Worm (Caenorhabditis elegans): ENCODE measurements around the gene fib-1.
A peak's percentile ranks its signal among the peaks of the same experiment; 100 is the strongest.

fib-1 gene

DNA sequence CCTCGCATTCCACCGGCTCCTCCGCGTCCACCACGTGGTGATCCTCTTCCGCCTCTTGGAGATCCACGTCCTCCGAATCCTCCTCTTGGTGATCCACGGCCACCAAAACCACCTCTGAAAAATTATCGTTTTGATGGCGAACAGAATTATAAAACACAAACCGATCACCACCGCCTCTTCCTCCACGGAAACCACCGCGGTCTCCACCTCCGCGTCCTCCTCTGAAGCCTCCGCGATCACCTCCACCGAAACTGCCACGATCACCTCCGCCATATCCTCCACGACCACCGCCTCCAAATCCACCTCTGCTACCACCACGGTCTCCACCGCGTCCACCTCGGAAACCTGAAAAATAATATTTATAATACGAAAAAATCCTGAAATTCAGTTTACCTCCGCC, 487 bp downstream of the fib-1 start:
- TF ChIP-seq ceh-27 (GFP tag; optimal IDR thresholded peaks at IDR 0.05) (no peak), sptf-2 (GFP tag; optimal IDR thresholded peaks at IDR 0.05) (peak; percentile 2), Y53G8AR.9 (GFP tag; conservative IDR thresholded peaks at IDR 0.05) (no peak), ZK185.1 (tag; optimal IDR thresholded peaks at IDR 0.05; ENCODE audit: poor library complexity, severe bottlenecking) (no peak), ztf-26 (tag; optimal IDR thresholded peaks at IDR 0.05) (no peak), attf-6 (GFP tag; IDR thresholded peaks at IDR 0.05) (peak; percentile 35; the same call in 1 of the 2 replicates), hsf-1 (GFP tag; IDR thresholded peaks at IDR 0.05) (peak; percentile 5; the same call in 1 of the 2 replicates), ceh-79 (tag; optimal IDR thresholded peaks at IDR 0.05) (no peak), zfh-2 (GFP tag; conservative IDR thresholded peaks at IDR 0.05) (peak; percentile 87), attf-5 (GFP tag; optimal IDR thresholded peaks at IDR 0.05) (no peak), F57A8.1 (GFP tag; optimal IDR thresholded peaks at IDR 0.05) (peak; percentile 20), sea-2 (GFP tag; IDR thresholded peaks at IDR 0.05) (no peak), ztf-22 (GFP tag; optimal IDR thresholded peaks at IDR 0.05) (no peak), mes-4 (tag; optimal IDR thresholded peaks at IDR 0.05) (no peak), dox-1 (GFP tag; IDR thresholded peaks at IDR 0.05) (peak; percentile 11; the same call in 1 of the 2 replicates), madf-6 (GFP tag; IDR thresholded peaks at IDR 0.05) (no peak), F55B11.4 (tag; optimal IDR thresholded peaks at IDR 0.05; ENCODE audit: borderline replicate concordance, insufficient read depth) (no peak), hrde-1 (tag; optimal IDR thresholded peaks at IDR 0.05; ENCODE audit: borderline replicate concordance) (no peak), egrh-3 (GFP tag; IDR thresholded peaks at IDR 0.05) (peak; percentile 78), ets-4 (GFP tag; optimal IDR thresholded peaks at IDR 0.05) (no peak)

DNA sequence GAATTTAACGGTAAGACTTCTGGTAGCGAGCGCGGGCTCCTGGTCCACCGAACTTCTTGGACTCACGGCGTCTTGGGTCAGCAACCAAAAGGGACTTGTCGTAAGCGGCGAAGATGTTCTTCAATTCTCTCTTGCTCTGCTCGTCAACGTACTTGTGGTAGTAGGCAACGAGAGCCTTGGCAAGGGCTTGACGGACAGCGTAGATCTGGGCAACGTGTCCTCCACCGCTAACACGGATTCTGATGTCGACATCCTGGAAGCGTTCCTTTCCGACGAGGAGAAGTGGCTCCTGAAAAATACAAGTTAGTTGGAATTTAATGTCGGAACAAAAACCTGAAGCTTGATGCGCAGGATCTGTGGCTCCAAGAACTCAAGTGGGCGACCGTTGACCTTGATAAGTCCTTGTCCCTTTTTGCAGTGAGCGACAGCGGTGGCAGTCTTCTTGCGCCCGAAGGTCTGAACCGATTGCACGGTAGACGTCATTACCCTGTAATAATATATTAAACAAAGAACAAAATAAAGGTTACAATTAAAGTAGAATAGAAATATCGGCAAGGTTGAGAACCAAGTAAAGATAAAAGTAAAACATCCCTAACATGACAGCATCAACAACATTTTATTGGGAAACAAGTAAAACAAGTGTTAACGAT, 1.8 kb downstream of the fib-1 start, which contains the start of gene rps-16:
Gene rps-16, minus strand, starts transcription at position 487 of the 650 bp plus-strand sequence.
- TF ChIP-seq lag-1 (GFP tag; IDR thresholded peaks at IDR 0.05) (no peak), ceh-79 (tag; optimal IDR thresholded peaks at IDR 0.05) (peak; percentile 28), attf-5 (GFP tag; optimal IDR thresholded peaks at IDR 0.05) (no peak), aptf-2 (GFP tag; conservative IDR thresholded peaks at IDR 0.05) (no peak), F39B2.1 (GFP tag; IDR thresholded peaks at IDR 0.05) (peak; percentile 75; the same call in 1 of the 2 replicates), F23B12.7 (tag; optimal IDR thresholded peaks at IDR 0.05; ENCODE audit: insufficient read depth) (no peak), ztf-22 (GFP tag; optimal IDR thresholded peaks at IDR 0.05) (no peak), madf-10 (tag; optimal IDR thresholded peaks at IDR 0.05) (no peak), D2030.7 (GFP tag; IDR thresholded peaks at IDR 0.05) (no peak), athp-1 (tag; optimal IDR thresholded peaks at IDR 0.05) (peak; percentile 66), Y53G8AR.9 (GFP tag; conservative IDR thresholded peaks at IDR 0.05) (peak; percentile 77; the same call in 1 of the 2 replicates), ztf-18 (tag; optimal IDR thresholded peaks at IDR 0.05) (peak; percentile 10), lsy-27 (tag; optimal IDR thresholded peaks at IDR 0.05; ENCODE audit: borderline replicate concordance, insufficient read depth) (no peak), ceh-100 (GFP tag; IDR thresholded peaks at IDR 0.05) (peak; percentile 81), mel-28 (tag; optimal IDR thresholded peaks at IDR 0.05; ENCODE audit: borderline replicate concordance) (no peak), egl-44 (GFP tag; IDR thresholded peaks at IDR 0.05) (no peak), chd-7 (tag; optimal IDR thresholded peaks at IDR 0.05) (peak; percentile 65), C17E4.6 (GFP tag; IDR thresholded peaks at IDR 0.05) (0 out of 2 replicates have a peak, but pooled peaks have one; percentile 17), tbx-9 (tag; optimal IDR thresholded peaks at IDR 0.05; ENCODE audit: borderline replicate concordance) (no peak), cebp-1 (GFP tag; IDR thresholded peaks at IDR 0.05) (no peak), cebp-1 (tag; optimal IDR thresholded peaks at IDR 0.05) (peak; percentile 40), zfh-2 (GFP tag; conservative IDR thresholded peaks at IDR 0.05) (peak; percentile 63; the same call in 1 of the 2 replicates), F57C9.4 (tag; optimal IDR thresholded peaks at IDR 0.05) (no peak), efl-1 (GFP tag; optimal IDR thresholded peaks at IDR 0.05) (peak; percentile 3), dox-1 (GFP tag; IDR thresholded peaks at IDR 0.05) (peak; percentile 63), rcor-1 (GFP tag; IDR thresholded peaks at IDR 0.05) (peak; percentile 80), dpl-1 (GFP tag; optimal IDR thresholded peaks at IDR 0.05) (no peak), die-1 (tag; optimal IDR thresholded peaks at IDR 0.05) (peak; percentile 15), ztf-26 (tag; optimal IDR thresholded peaks at IDR 0.05) (no peak), repo-1 (tag; optimal IDR thresholded peaks at IDR 0.05) (no peak), F52B5.7 (tag; optimal IDR thresholded peaks at IDR 0.05) (no peak), snpc-3.4 (tag; optimal IDR thresholded peaks at IDR 0.05) (peak; percentile 44)

Data from whole organism, young adult.